Fruit fly (Drosophila melanogaster): ENCODE data around the gene Pglym78.

Pglym78 gene

DNA sequence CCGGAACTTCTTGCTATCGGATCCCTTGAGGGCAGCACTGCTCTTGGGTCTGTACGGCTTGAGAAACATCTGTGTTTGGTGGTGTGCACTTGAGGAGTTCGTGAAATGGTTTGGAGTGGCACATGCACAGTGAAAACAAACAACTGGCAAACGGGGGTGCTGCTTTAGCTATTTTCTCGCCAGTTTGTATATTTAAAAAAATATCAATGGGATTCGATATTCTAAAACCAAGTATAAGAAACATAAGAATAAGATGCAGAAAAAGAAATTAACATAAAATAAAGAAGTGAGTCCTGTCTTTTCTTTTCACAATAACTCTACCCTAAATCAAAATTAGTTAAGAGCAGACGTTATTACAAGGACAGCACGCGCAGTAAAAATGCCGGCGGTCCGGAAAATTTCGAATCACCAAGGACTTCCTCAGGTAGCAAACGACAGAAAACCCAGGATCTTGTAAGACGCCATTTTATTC is 3.6 kb downstream of the Pglym78 start, which contains the start of gene eIF2D (continued):
- TF ChIP-seq Sry-δ (GFP tag; optimal IDR thresholded peaks at IDR 0.05) (peak; percentile 24), salm (tag; optimal IDR thresholded peaks at IDR 0.05) (no peak), Awh (GFP tag; IDR thresholded peaks at IDR 0.05) (peak; percentile 47; the same call in 1 of the 2 replicates), CG3407 (GFP tag; optimal IDR thresholded peaks at IDR 0.05) (no peak), C15 (GFP tag; IDR thresholded peaks at IDR 0.05) (no peak), CG12236 (GFP tag; optimal IDR thresholded peaks at IDR 0.05) (no peak), fu2 (GFP tag; optimal IDR thresholded peaks at IDR 0.05) (no peak), CG13624 (GFP tag; optimal IDR thresholded peaks at IDR 0.05) (peak; percentile 51), gfzf (GFP tag; optimal IDR thresholded peaks at IDR 0.05) (peak; percentile 1), CG8290 (GFP tag; optimal IDR thresholded peaks at IDR 0.05) (no peak), CG8290 (tag; optimal IDR thresholded peaks at IDR 0.05) (no peak), repo (GFP tag; optimal IDR thresholded peaks at IDR 0.05) (no peak), CG30403 (GFP tag; optimal IDR thresholded peaks at IDR 0.05) (peak; percentile 67), slp2 (GFP tag; optimal IDR thresholded peaks at IDR 0.05) (peak; percentile 58), toy (GFP tag; IDR thresholded peaks at IDR 0.05) (no peak), pros (GFP tag; optimal IDR thresholded peaks at IDR 0.05) (peak; percentile 90), Atf-2 (GFP tag; optimal IDR thresholded peaks at IDR 0.05) (no peak), H15 (GFP tag; IDR thresholded peaks at IDR 0.05) (no peak), run (tag; optimal IDR thresholded peaks at IDR 0.05) (no peak), Xrp1 (GFP tag; IDR thresholded peaks at IDR 0.05) (peak; percentile 75), Ravus (GFP tag; IDR thresholded peaks at IDR 0.05) (no peak), org-1 (GFP tag; optimal IDR thresholded peaks at IDR 0.05) (no peak), CG14965 (GFP tag; optimal IDR thresholded peaks at IDR 0.05; ENCODE audit: borderline replicate concordance) (no peak), bowl (GFP tag; IDR thresholded peaks at IDR 0.05) (no peak), HLH4C (GFP tag; IDR thresholded peaks at IDR 0.05; ENCODE audit: partially characterized antibody) (no peak), sr (GFP tag; IDR thresholded peaks at IDR 0.05) (no peak), HLH54F (GFP tag; optimal IDR thresholded peaks at IDR 0.05) (no peak), CG3065 (GFP tag; optimal IDR thresholded peaks at IDR 0.05) (no peak), amos (GFP tag; IDR thresholded peaks at IDR 0.05; ENCODE audit: partially characterized antibody) (no peak), NfI (GFP tag; optimal IDR thresholded peaks at IDR 0.05) (peak; percentile 41), CG18011 (GFP tag; optimal IDR thresholded peaks at IDR 0.05) (peak; percentile 30), CG8765 (GFP tag; IDR thresholded peaks at IDR 0.05) (no peak), eyg (GFP tag; optimal IDR thresholded peaks at IDR 0.05) (no peak), CG10267 (tag; optimal IDR thresholded peaks at IDR 0.05) (peak; percentile 73), Fer3 (tag; optimal IDR thresholded peaks at IDR 0.05) (peak; percentile 60), schlank (tag; optimal IDR thresholded peaks at IDR 0.05) (no peak), odd (GFP tag; optimal IDR thresholded peaks at IDR 0.05) (no peak), tup (GFP tag; optimal IDR thresholded peaks at IDR 0.05) (no peak), CG1792 (GFP tag; optimal IDR thresholded peaks at IDR 0.05) (no peak), jing (GFP tag; optimal IDR thresholded peaks at IDR 0.05) (no peak), Atf3 (GFP tag; optimal IDR thresholded peaks at IDR 0.05) (no peak), corto (GFP tag; optimal IDR thresholded peaks at IDR 0.05) (no peak), sob (GFP tag; IDR thresholded peaks at IDR 0.05) (peak; percentile 51; the same call in 1 of the 2 replicates), Adf1 (GFP tag; IDR thresholded peaks at IDR 0.05) (no peak), CG8359 (GFP tag; optimal IDR thresholded peaks at IDR 0.05; ENCODE audit: borderline replicate concordance) (no peak), CG7372 (GFP tag; IDR thresholded peaks at IDR 0.05) (peak; percentile 69), Ssrp (tag; optimal IDR thresholded peaks at IDR 0.05) (peak; percentile 34), Poxn (GFP tag; IDR thresholded peaks at IDR 0.05) (no peak), Dip3 (GFP tag; optimal IDR thresholded peaks at IDR 0.05) (no peak), en (GFP tag; optimal IDR thresholded peaks at IDR 0.05) (no peak), aop (GFP tag; IDR thresholded peaks at IDR 0.05) (no peak), CG14710 (tag; optimal IDR thresholded peaks at IDR 0.05) (peak; percentile 62)

Measured in whole organism, embryonic.